Fruit fly (Drosophila melanogaster) S2 (cell line): ENCODE results near the gene Egfrap.

Source experiments
- CG8478 ChIP-seq: fragments of >200 bp; optimal IDR thresholded peaks from 2 replicates; lab custom pipeline; 2018
- CTCF ChIP-seq, 2 experiments: fragments of >200 bp; optimal IDR thresholded peaks; 2 replicates each; lab custom pipeline; 2018

- TF ChIP-seq CG8478 (lab: Kevin White, UChicago): no peak
- no peak for TF ChIP-seq CTCF (optimal IDR thresholded peaks at IDR 0.05; lab: Kevin White, UChicago)
These were observed 29.7 kb downstream of the Egfrap start for dm6 chr3L:5920778-5921177.
